Fruit fly (Drosophila melanogaster) whole organism, embryonic: ENCODE data around the gene CG31908.
A peak's percentile ranks its signal among the peaks of the same experiment; 100 is the strongest.

Source experiments
- Aef1 ChIP-seq: fragments of 200-800 bp; sonication (Bioruptor generic); IDR thresholded peaks from 3 replicates; pipeline ENCODE4 v1.3.6; 2022; ENCODE audit warnings: missing biosample characterization, missing genetic modification characterization
- Asciz ChIP-seq: fragments of 200-800 bp; sonication (Bioruptor generic); optimal IDR thresholded peaks from 2 replicates; lab custom pipeline; 2017; ENCODE audit warnings: missing biosample characterization, mild to moderate bottlenecking, missing genetic modification characterization, missing genetic modification reagents
- Atf6 ChIP-seq: fragments of 200-800 bp; sonication (Bioruptor generic); IDR thresholded peaks from 2 replicates; pipeline ENCODE4 v1.3.6; 2022; ENCODE audit warnings: missing biosample characterization, missing genetic modification characterization
- B-H2 ChIP-seq: fragments of 200-800 bp; sonication (Bioruptor generic); optimal IDR thresholded peaks from 2 replicates; lab custom pipeline; 2018; ENCODE audit warnings: missing biosample characterization, mild to moderate bottlenecking, missing genetic modification characterization
- CG10366 ChIP-seq: fragments of 200-800 bp; sonication (Bioruptor generic); IDR thresholded peaks from 2 replicates; pipeline ENCODE4 v1.3.6; 2022; ENCODE audit warnings: missing biosample characterization, missing genetic modification characterization
- CG10565 ChIP-seq: fragments of 200-800 bp; sonication (Bioruptor generic); optimal IDR thresholded peaks from 3 replicates; lab custom pipeline; 2016; ENCODE audit warnings: missing biosample characterization, mild to moderate bottlenecking, missing genetic modification characterization
- CG10654 ChIP-seq: fragments of 200-800 bp; sonication (Bioruptor generic); optimal IDR thresholded peaks from 2 replicates; lab custom pipeline; 2016; ENCODE audit warnings: missing biosample characterization, missing genetic modification characterization
- CG10979 ChIP-seq: fragments of 200-800 bp; sonication (Bioruptor generic); optimal IDR thresholded peaks from 2 replicates; lab custom pipeline; 2018; ENCODE audit warnings: missing biosample characterization, mild to moderate bottlenecking, missing genetic modification characterization, moderate library complexity
- CG11723 ChIP-seq: fragments of 200-800 bp; sonication (Bioruptor generic); optimal IDR thresholded peaks from 2 replicates; lab custom pipeline; 2017; ENCODE audit warnings: missing biosample characterization, mild to moderate bottlenecking, missing genetic modification characterization
- CG13123 ChIP-seq: fragments of 200-800 bp; sonication (Bioruptor generic); optimal IDR thresholded peaks from 2 replicates; lab custom pipeline; 2016; ENCODE audit warnings: missing biosample characterization, missing genetic modification characterization
- CG14965 ChIP-seq: fragments of 200-800 bp; sonication (Bioruptor generic); optimal IDR thresholded peaks from 2 replicates; lab custom pipeline; 2016; ENCODE audit warnings: missing biosample characterization, missing genetic modification characterization, borderline replicate concordance
- CG15479 ChIP-seq: fragments of 200-800 bp; sonication (Bioruptor generic); optimal IDR thresholded peaks from 3 replicates; lab custom pipeline; 2019; ENCODE audit warnings: missing biosample characterization, mild to moderate bottlenecking, missing genetic modification characterization, moderate library complexity
- CG16813 ChIP-seq: fragments of 200-800 bp; sonication (Bioruptor generic); IDR thresholded peaks from 3 replicates; pipeline ENCODE4 v1.3.6; 2022; ENCODE audit warnings: missing biosample characterization, missing genetic modification characterization; ENCODE audit not compliant: partially characterized antibody
- CG17186 ChIP-seq: fragments of 200-800 bp; sonication (Bioruptor generic); optimal IDR thresholded peaks from 3 replicates; lab custom pipeline; 2017; ENCODE audit warnings: missing biosample characterization, missing genetic modification reagents, missing genetic modification characterization
- CG31365 ChIP-seq: fragments of 200-800 bp; sonication (Bioruptor generic); optimal IDR thresholded peaks from 2 replicates; lab custom pipeline; 2018; ENCODE audit warnings: missing biosample characterization, mild to moderate bottlenecking, missing genetic modification characterization
- CG31441 ChIP-seq: fragments of 200-800 bp; sonication (Bioruptor generic); IDR thresholded peaks from 2 replicates; pipeline ENCODE4 v1.3.6; 2022; ENCODE audit warnings: missing biosample characterization, missing genetic modification characterization
- CG6765 ChIP-seq: fragments of 200-800 bp; sonication (Bioruptor generic); optimal IDR thresholded peaks from 3 replicates; lab custom pipeline; 2017; ENCODE audit warnings: missing biosample characterization, mild to moderate bottlenecking, missing genetic modification characterization
- CG7839 ChIP-seq: fragments of 200-800 bp; sonication (Bioruptor generic); optimal IDR thresholded peaks from 3 replicates; lab custom pipeline; 2018; ENCODE audit warnings: missing biosample characterization, mild to moderate bottlenecking, missing genetic modification characterization, moderate library complexity
- CG8089 ChIP-seq: fragments of 200-800 bp; sonication (Bioruptor generic); optimal IDR thresholded peaks from 3 replicates; lab custom pipeline; 2016; ENCODE audit warnings: missing biosample characterization, missing genetic modification characterization
- CG9727 ChIP-seq: fragments of 200-800 bp; sonication (Bioruptor generic); optimal IDR thresholded peaks from 3 replicates; lab custom pipeline; 2017; ENCODE audit warnings: missing biosample characterization, mild to moderate bottlenecking, missing genetic modification characterization
- D19A ChIP-seq: fragments of 200-800 bp; optimal IDR thresholded peaks from 3 replicates; lab custom pipeline; 2019; ENCODE audit warnings: missing biosample characterization, mild to moderate bottlenecking, missing genetic modification characterization, moderate library complexity
- Fer3 ChIP-seq: fragments of 200-800 bp; sonication (Bioruptor generic); optimal IDR thresholded peaks from 2 replicates; lab custom pipeline; 2018; ENCODE audit warnings: missing biosample characterization, mild to moderate bottlenecking, missing genetic modification characterization, moderate library complexity
- GATAe ChIP-seq: fragments of 200-800 bp; sonication (Bioruptor generic); conservative IDR thresholded peaks from 2 replicates; pipeline ENCODE4 v1.3.6; 2022; ENCODE audit warnings: missing biosample characterization, missing genetic modification characterization
- Hr39 ChIP-seq: fragments of >200 bp; optimal IDR thresholded peaks from 2 replicates; lab custom pipeline; 2017
- Jarid2 ChIP-seq: fragments of 200-800 bp; sonication (Bioruptor generic); optimal IDR thresholded peaks from 3 replicates; lab custom pipeline; 2017; ENCODE audit warnings: mild to moderate bottlenecking, missing biosample characterization, missing genetic modification reagents, missing genetic modification characterization
- Nf-YB ChIP-seq: fragments of 200-800 bp; sonication (Bioruptor generic); optimal IDR thresholded peaks from 3 replicates; lab custom pipeline; 2019; ENCODE audit warnings: missing biosample characterization, mild to moderate bottlenecking, missing genetic modification characterization, moderate library complexity
- Optix ChIP-seq: fragments of 200-800 bp; sonication (Bioruptor generic); IDR thresholded peaks from 3 replicates; pipeline ENCODE4 v1.3.6; 2022; ENCODE audit warnings: missing biosample characterization, missing genetic modification characterization
- Sry-β ChIP-seq: fragments of 200-800 bp; sonication (Bioruptor generic); optimal IDR thresholded peaks from 2 replicates; lab custom pipeline; 2018; ENCODE audit warnings: missing biosample characterization, mild to moderate bottlenecking, missing genetic modification characterization, moderate library complexity
- Xbp1 ChIP-seq: fragments of 200-800 bp; sonication (Bioruptor generic); optimal IDR thresholded peaks from 3 replicates; lab custom pipeline; 2016; ENCODE audit warnings: missing biosample characterization, mild to moderate bottlenecking, missing genetic modification characterization
- bowl ChIP-seq: fragments of 200-800 bp; sonication (Bioruptor generic); IDR thresholded peaks from 2 replicates; pipeline ENCODE4 v1.3.6; 2022; ENCODE audit warnings: missing biosample characterization, missing genetic modification characterization
- caup ChIP-seq: fragments of 200-800 bp; sonication (Bioruptor generic); optimal IDR thresholded peaks from 3 replicates; lab custom pipeline; 2017; ENCODE audit warnings: missing biosample characterization, mild to moderate bottlenecking, missing genetic modification characterization, moderate library complexity; ENCODE audit not compliant: severe bottlenecking
- croc ChIP-seq: fragments of 200-800 bp; sonication (Bioruptor generic); conservative IDR thresholded peaks from 3 replicates; pipeline ENCODE4 v1.3.6; 2022; ENCODE audit warnings: missing biosample characterization, missing genetic modification characterization
- dati ChIP-seq: fragments of 200-800 bp; sonication (Bioruptor generic); IDR thresholded peaks from 2 replicates; pipeline ENCODE4 v1.3.6; 2022; ENCODE audit warnings: missing biosample characterization, missing genetic modification characterization
- dmrt11E ChIP-seq: fragments of 200-800 bp; sonication (Bioruptor generic); optimal IDR thresholded peaks from 3 replicates; lab custom pipeline; 2018; ENCODE audit warnings: missing biosample characterization, mild to moderate bottlenecking, missing genetic modification characterization, moderate library complexity
- gce ChIP-seq: fragments of 200-800 bp; sonication (Bioruptor generic); IDR thresholded peaks from 3 replicates; pipeline ENCODE4 v1.3.6; 2022; ENCODE audit warnings: missing biosample characterization, missing genetic modification characterization
- insv ChIP-seq, 2 experiments: fragments of 200-800 bp; sonication (Bioruptor generic); optimal IDR thresholded peaks; 3 replicates each; lab custom pipeline; 2016 to 2018; ENCODE audit warnings: missing biosample characterization in 2 of 2, missing genetic modification characterization in 2 of 2
- lilli ChIP-seq: fragments of 200-800 bp; sonication (Bioruptor generic); optimal IDR thresholded peaks from 3 replicates; lab custom pipeline; 2016; ENCODE audit warnings: missing biosample characterization, missing genetic modification characterization
- lmd ChIP-seq: fragments of 200-800 bp; sonication (Bioruptor generic); IDR thresholded peaks from 2 replicates; pipeline ENCODE4 v1.3.6; 2022; ENCODE audit warnings: missing biosample characterization, missing genetic modification characterization
- nerfin-1 ChIP-seq: fragments of 200-800 bp; sonication (Bioruptor generic); optimal IDR thresholded peaks from 3 replicates; lab custom pipeline; 2019; ENCODE audit warnings: missing biosample characterization, mild to moderate bottlenecking, missing genetic modification characterization, moderate library complexity
- run ChIP-seq: fragments of 200-800 bp; sonication (Bioruptor generic); optimal IDR thresholded peaks from 3 replicates; lab custom pipeline; 2018; ENCODE audit warnings: missing biosample characterization, mild to moderate bottlenecking, missing genetic modification characterization
- sc ChIP-seq, 3 experiments: fragments of >200 bp in 2 of 3; fragments of 200-800 bp in 1 of 3; sonication (Bioruptor generic) in 1 of 3; optimal IDR thresholded peaks; 2 replicates in 2 of 3; 3 replicates in 1 of 3; lab custom pipeline; 2017; ENCODE audit warnings: mild to moderate bottlenecking in 1 of 3, missing biosample characterization in 1 of 3, missing genetic modification characterization in 1 of 3, missing genetic modification reagents in 1 of 3
- schlank ChIP-seq: fragments of 200-800 bp; sonication (Bioruptor generic); optimal IDR thresholded peaks from 2 replicates; lab custom pipeline; 2018; ENCODE audit warnings: missing biosample characterization, mild to moderate bottlenecking, missing genetic modification characterization
- seq ChIP-seq: fragments of 200-800 bp; sonication (Bioruptor generic); IDR thresholded peaks from 2 replicates; pipeline ENCODE4 v1.3.6; 2022; ENCODE audit warnings: missing biosample characterization, missing genetic modification characterization
- shn ChIP-seq: fragments of 200-800 bp; sonication (Bioruptor generic); optimal IDR thresholded peaks from 3 replicates; lab custom pipeline; 2016; ENCODE audit warnings: missing biosample characterization, missing genetic modification characterization
- sna ChIP-seq: fragments of 200-800 bp; sonication (Bioruptor generic); IDR thresholded peaks from 2 replicates; pipeline ENCODE4 v1.3.6; 2022; ENCODE audit warnings: missing biosample characterization, missing genetic modification characterization; ENCODE audit not compliant: partially characterized antibody
- tin ChIP-seq: fragments of 200-800 bp; sonication (Bioruptor generic); optimal IDR thresholded peaks from 3 replicates; lab custom pipeline; 2016; ENCODE audit warnings: missing biosample characterization, missing genetic modification characterization
- ttk ChIP-seq: fragments of 200-800 bp; sonication (Bioruptor generic); IDR thresholded peaks from 2 replicates; pipeline ENCODE4 v2.1.2; 2022; ENCODE audit warnings: missing biosample characterization, missing genetic modification characterization
- vvl ChIP-seq: fragments of 200-800 bp; sonication (Bioruptor generic); IDR thresholded peaks from 2 replicates; pipeline ENCODE4 v1.3.6; 2022; ENCODE audit warnings: missing biosample characterization, missing genetic modification characterization
- wor ChIP-seq: fragments of 200-800 bp; sonication (Bioruptor generic); IDR thresholded peaks from 2 replicates; pipeline ENCODE4 v1.3.6; 2022; ENCODE audit warnings: missing biosample characterization, missing genetic modification characterization

Gene CG31908

DNA sequence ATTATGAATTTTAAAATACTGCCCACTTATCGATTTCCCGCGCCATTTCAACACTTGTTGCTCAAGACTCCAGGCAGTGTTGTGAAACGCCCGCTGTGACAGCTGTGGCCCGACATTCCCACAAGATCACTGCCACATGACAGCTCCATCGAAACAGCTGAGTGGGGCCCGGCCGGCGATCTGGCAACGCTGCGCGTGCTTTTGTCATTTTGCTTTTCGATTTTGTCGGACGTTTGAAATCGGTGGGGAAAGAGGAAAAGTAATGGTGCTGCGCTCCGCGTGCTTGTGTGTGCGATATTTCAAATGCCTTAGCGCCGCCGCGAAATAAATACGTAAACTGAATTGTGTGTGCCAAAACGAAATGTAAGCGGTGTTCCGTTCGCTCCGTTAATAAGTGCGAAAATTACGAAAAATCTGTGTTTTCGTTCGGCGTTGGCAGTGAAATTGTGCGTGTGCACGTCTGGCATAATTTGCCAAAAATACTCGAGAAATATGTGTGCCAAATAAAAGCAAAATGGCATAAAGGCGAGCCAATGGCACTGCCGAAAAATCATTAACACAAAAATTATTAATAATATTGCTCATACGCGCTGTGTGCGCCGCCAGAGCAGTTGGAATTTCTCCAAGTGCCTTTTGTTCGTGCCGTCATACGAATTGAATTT is 15.1 kb upstream of the CG31908 start (continued):
- TF ChIP-seq Jarid2 (GFP tag; lab: Kevin White, UChicago) (peak; percentile 48), CG16813 (GFP tag; lab: Robert Waterston, UW) (peak; percentile 68), wor (no peak), bowl (GFP tag; lab: Robert Waterston, UW) (no peak), CG6765 (GFP tag; lab: Kevin White, UChicago) (peak; percentile 68), insv (GFP tag; optimal IDR thresholded peaks at IDR 0.05; lab: Kevin White, UChicago) (peak in 1 of 2 experiments; percentile 28), tin (GFP tag; lab: Kevin White, UChicago) (no peak), CG15479 (GFP tag; lab: Kevin White, UChicago) (no peak), nerfin-1 (tag; lab: Kevin White, UChicago) (peak; percentile 35), dati (GFP tag; lab: Robert Waterston, UW) (no peak), Asciz (GFP tag; lab: Kevin White, UChicago) (peak; percentile 22), Sry-β (peak; percentile 22), CG9727 (GFP tag; lab: Kevin White, UChicago) (peak; percentile 41), vvl (GFP tag; lab: Robert Waterston, UW) (peak; percentile 58), CG14965 (GFP tag; lab: Kevin White, UChicago) (no peak), croc (no peak), Optix (GFP tag; lab: Robert Waterston, UW) (peak; percentile 70; the same call in 2 of the 3 replicates), sna (peak; percentile 66; the same call in 1 of the 2 replicates), seq (GFP tag; lab: Robert Waterston, UW) (peak; percentile 60; the same call in 1 of the 2 replicates), run (tag; lab: Kevin White, UChicago) (no peak), sc (optimal IDR thresholded peaks at IDR 0.05; lab: Kevin White, UChicago) (no peak), sc (GFP tag; optimal IDR thresholded peaks at IDR 0.05; lab: Kevin White, UChicago) (no peak), Hr39 (lab: Kevin White, UChicago) (no peak), CG11723 (GFP tag; lab: Kevin White, UChicago) (peak; percentile 6), Atf6 (GFP tag; lab: Robert Waterston, UW) (no peak), caup (peak; percentile 67), CG31365 (tag; lab: Kevin White, UChicago) (no peak), CG10565 (GFP tag; lab: Kevin White, UChicago) (no peak), CG10366 (GFP tag; lab: Robert Waterston, UW) (peak; percentile 61), CG8089 (GFP tag; lab: Kevin White, UChicago) (no peak), Aef1 (GFP tag; lab: Robert Waterston, UW) (peak; percentile 40), lilli (GFP tag; lab: Kevin White, UChicago) (peak; percentile 60), B-H2 (GFP tag; lab: Kevin White, UChicago) (peak; percentile 72), CG13123 (GFP tag; lab: Kevin White, UChicago) (peak; percentile 51), D19A (tag; lab: Kevin White, UChicago) (no peak), CG7839 (peak; percentile 61), dmrt11E (tag; lab: Kevin White, UChicago) (no peak), ttk (no peak; the same call in 1 of the 2 replicates), gce (GFP tag; lab: Robert Waterston, UW) (no peak; the same call in 2 of the 3 replicates), shn (GFP tag; lab: Kevin White, UChicago) (peak; percentile 51), CG31441 (GFP tag; lab: Robert Waterston, UW) (0 out of 2 replicates have a peak, but pooled peaks have one; percentile 17), GATAe (GFP tag; lab: Robert Waterston, UW) (no peak), Xbp1 (GFP tag; lab: Kevin White, UChicago) (peak; percentile 31), Fer3 (tag; lab: Kevin White, UChicago) (no peak), lmd (peak; percentile 54), CG17186 (peak; percentile 83), Nf-YB (GFP tag; lab: Kevin White, UChicago) (peak; percentile 27), CG10654 (no peak), schlank (tag; lab: Kevin White, UChicago) (peak; percentile 56), CG10979 (tag; lab: Kevin White, UChicago) (peak; percentile 16)
